Worm (Caenorhabditis elegans): ENCODE measurements around the gene spcs-2.
A peak's percentile ranks its signal among the peaks of the same experiment; 100 is the strongest.

Gene spcs-2

DNA sequence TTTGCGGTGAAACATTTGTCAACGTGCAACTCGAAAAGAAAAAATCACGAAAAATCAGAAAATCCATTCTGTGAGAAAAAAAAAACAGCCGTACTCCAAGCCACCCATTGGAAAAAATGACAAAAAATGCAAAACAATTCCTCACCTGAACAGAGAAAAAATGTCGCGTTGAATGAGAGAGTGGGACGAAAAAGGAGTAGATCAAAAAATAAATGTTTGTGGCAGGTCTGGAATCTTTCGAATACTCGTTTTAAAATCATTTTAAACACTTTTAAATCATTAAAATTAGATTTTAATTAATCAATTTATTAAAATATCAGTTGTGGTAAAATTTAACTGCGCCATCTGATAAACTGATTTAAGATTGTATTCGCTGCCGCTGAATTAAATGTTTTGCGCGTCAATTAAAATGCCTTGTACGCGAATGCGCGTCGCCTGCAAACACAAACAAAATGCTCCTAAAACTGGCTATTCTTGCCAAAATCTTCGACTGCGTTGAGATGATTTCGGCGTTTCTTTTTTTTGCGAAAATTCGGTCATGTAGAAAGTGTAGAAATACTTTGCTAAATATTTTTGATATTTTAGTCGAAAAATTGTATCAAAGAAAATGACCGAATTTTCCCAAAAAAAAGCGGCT is 4.7 kb upstream of the spcs-2 start, which contains the start of gene Y37D8A.6:
TSS of gene Y37D8A.6 (minus strand) at position 238 of the 637 bp plus-strand sequence.
- TF ChIP-seq cog-1 (tag; optimal IDR thresholded peaks at IDR 0.05), result no peak
- TF ChIP-seq med-1 (GFP tag; optimal IDR thresholded peaks at IDR 0.05; ENCODE audit: insufficient read depth), result no peak
- no peak for TF ChIP-seq klf-2 (GFP tag; conservative IDR thresholded peaks at IDR 0.05)
- no peak for TF ChIP-seq ztf-29 (GFP tag; IDR thresholded peaks at IDR 0.05)
- TF ChIP-seq flt-1 (GFP tag; IDR thresholded peaks at IDR 0.05), result no peak
- no peak for TF ChIP-seq tab-1 (GFP tag; IDR thresholded peaks at IDR 0.05)
- TF ChIP-seq T22C8.4 (GFP tag; IDR thresholded peaks at IDR 0.05), result no peak
- TF ChIP-seq ref-1 (GFP tag; conservative IDR thresholded peaks at IDR 0.05), result no peak
- TF ChIP-seq ztf-23 (GFP tag; IDR thresholded peaks at IDR 0.05), result no peak

DNA sequence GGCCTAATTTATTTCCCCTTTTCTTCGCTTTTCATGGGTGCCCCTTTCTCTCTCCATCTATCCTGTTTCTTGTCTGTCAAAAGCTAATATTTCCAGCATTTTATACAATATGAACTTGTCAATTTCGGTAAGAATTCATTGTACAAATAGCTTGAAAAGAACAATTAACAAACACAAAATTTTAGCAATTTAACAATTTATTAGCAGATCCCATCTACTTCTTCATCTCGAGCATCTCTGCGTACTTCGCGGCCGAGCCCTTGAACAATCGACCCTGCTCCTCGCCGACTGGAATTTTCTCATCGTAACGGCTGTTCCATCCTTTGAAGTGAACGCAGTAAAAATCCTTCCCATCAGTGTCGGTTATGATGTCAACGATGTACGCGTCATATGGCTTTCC is 822 bp downstream of the spcs-2 start:
- TF ChIP-seq cog-1 (tag; optimal IDR thresholded peaks at IDR 0.05) (no peak), ref-1 (GFP tag; conservative IDR thresholded peaks at IDR 0.05) (no peak), klf-2 (GFP tag; conservative IDR thresholded peaks at IDR 0.05) (no peak), T22C8.4 (GFP tag; IDR thresholded peaks at IDR 0.05) (no peak)

DNA sequence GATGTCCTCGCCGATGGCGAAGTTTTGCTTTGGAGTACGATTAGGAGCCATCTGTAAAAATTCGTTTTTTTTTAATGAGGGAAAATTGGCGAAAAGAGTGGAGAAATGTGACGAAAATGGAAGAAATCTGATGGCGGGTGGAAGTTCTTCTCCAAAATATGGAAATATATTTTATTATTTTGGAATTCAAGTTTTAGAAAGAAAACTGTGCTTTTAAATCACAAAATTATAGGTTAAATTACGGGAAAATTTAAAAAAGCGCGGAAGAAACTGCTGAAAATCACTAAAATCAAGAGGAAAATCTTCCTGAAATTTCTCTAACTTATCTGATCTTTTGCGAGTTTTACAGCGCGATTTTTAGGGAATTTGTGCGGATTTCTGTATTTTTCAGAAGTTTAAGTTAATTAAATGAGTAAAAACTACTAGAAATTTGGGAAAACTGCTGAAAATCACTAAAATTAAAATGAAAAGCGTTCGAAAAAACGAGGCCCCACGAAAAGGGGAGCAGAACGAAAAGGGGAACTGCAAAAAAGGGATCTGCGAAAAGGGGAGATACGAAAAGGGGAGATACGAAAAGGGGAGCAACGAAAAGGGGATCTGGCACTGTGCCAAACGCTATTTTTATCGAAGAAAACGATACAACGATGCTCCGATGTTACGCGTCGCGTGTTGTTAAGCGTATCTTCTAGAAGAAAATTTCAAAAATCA is 2.9 kb downstream of the spcs-2 start, which contains the start of the genes cec-7 and enu-3.5:
TSS of gene cec-7 (minus strand) at position 51 of the 708 bp plus-strand sequence.
TSS of gene enu-3.5 (plus strand) at position 670 of the 708 bp plus-strand sequence.
- TF ChIP-seq ztf-29 (GFP tag; IDR thresholded peaks at IDR 0.05) (no peak), klf-2 (GFP tag; conservative IDR thresholded peaks at IDR 0.05) (peak; percentile 59; the same call in 1 of the 2 replicates), ref-1 (GFP tag; conservative IDR thresholded peaks at IDR 0.05) (no peak), med-1 (GFP tag; optimal IDR thresholded peaks at IDR 0.05; ENCODE audit: insufficient read depth) (no peak), tab-1 (GFP tag; IDR thresholded peaks at IDR 0.05) (no peak), flt-1 (GFP tag; IDR thresholded peaks at IDR 0.05) (0 out of 2 replicates have a peak, but pooled peaks have one; percentile 9), ztf-23 (GFP tag; IDR thresholded peaks at IDR 0.05) (0 out of 2 replicates have a peak, but pooled peaks have one; percentile 36), cog-1 (tag; optimal IDR thresholded peaks at IDR 0.05) (no peak), T22C8.4 (GFP tag; IDR thresholded peaks at IDR 0.05) (no peak)

DNA sequence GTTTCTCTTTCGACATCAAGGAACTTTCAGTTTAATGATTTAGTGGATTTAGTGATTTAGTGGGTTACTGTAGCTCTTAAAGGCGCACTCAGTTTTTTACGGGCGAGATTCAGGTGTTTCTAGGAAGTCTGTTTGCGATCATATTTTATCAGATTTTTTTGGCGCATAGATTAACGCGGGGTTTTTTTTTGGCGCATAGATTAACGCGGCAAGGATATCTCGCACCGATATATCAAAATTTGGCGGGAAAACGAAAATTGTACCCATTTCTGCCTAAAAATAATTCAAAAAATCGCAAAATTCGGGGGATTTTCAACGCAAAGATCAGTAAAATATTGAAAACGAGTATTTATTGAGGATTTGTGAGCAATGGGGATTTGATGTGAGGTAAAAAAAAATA is 5.9 kb downstream of the spcs-2 start:
- TF ChIP-seq cog-1 (tag; optimal IDR thresholded peaks at IDR 0.05) (no peak), med-1 (GFP tag; optimal IDR thresholded peaks at IDR 0.05; ENCODE audit: insufficient read depth) (no peak), T22C8.4 (GFP tag; IDR thresholded peaks at IDR 0.05) (no peak), tab-1 (GFP tag; IDR thresholded peaks at IDR 0.05) (no peak), ref-1 (GFP tag; conservative IDR thresholded peaks at IDR 0.05) (no peak)

DNA sequence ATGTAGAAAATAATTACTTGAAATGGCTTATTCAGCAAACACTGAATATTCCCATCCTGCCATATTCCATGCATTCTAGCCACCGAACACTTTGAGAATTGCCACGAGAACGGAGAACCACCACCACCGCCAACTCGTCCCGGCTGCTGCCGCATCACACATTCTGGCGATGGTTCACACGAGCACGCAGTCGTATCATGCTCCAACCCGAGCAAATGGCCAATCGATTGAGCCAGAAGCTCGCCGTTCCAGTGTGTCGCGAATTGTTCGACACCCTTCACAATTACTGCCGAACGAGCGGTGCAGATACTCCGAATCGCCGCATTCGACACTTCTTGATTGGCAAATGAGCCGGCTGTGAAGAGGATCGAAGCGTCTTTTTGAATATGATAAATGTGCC is 10.3 kb downstream of the spcs-2 start:
- no peak for TF ChIP-seq ref-1 (GFP tag; conservative IDR thresholded peaks at IDR 0.05)
- TF ChIP-seq ztf-29 (GFP tag; IDR thresholded peaks at IDR 0.05), result no peak
- no peak for TF ChIP-seq cog-1 (tag; optimal IDR thresholded peaks at IDR 0.05)
- TF ChIP-seq med-1 (GFP tag; optimal IDR thresholded peaks at IDR 0.05; ENCODE audit: insufficient read depth), result no peak
- no peak for TF ChIP-seq T22C8.4 (GFP tag; IDR thresholded peaks at IDR 0.05)
- no peak for TF ChIP-seq ztf-23 (GFP tag; IDR thresholded peaks at IDR 0.05)
- no peak for TF ChIP-seq klf-2 (GFP tag; conservative IDR thresholded peaks at IDR 0.05)
- no peak for TF ChIP-seq flt-1 (GFP tag; IDR thresholded peaks at IDR 0.05)
- TF ChIP-seq tab-1 (GFP tag; IDR thresholded peaks at IDR 0.05), result no peak

DNA sequence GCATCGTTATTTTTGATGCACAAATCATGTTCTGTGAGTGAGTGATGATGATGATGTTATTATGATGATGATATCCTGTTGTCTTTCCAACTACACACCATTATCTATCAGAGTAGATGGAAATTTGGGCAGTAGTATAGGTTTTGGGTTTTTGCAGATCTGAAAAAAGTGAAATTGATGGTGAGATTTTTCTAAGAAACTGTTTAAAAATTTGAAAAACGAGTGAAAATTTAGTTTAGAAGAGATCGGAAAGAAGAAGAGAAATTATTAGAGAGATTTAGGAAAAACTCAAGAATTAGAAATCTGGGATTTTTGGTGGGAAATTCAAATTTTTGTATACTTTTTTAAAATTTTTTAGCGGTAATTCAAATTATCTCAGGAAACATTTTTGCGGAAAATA is 16.7 kb downstream of the spcs-2 start, which contains the start of the genes Y37D8A.29 and unc-71:
TSS of gene Y37D8A.29 (minus strand) at position 101 of the 400 bp plus-strand sequence.
TSS of gene unc-71 (minus strand) at position 159 of the 400 bp plus-strand sequence.
- no peak for TF ChIP-seq klf-2 (GFP tag; conservative IDR thresholded peaks at IDR 0.05)
- TF ChIP-seq ztf-29 (GFP tag; IDR thresholded peaks at IDR 0.05), result no peak
- no peak for TF ChIP-seq med-1 (GFP tag; optimal IDR thresholded peaks at IDR 0.05; ENCODE audit: insufficient read depth)
- TF ChIP-seq flt-1 (GFP tag; IDR thresholded peaks at IDR 0.05), result no peak
- TF ChIP-seq T22C8.4 (GFP tag; IDR thresholded peaks at IDR 0.05), result no peak
- TF ChIP-seq tab-1 (GFP tag; IDR thresholded peaks at IDR 0.05), result no peak
- no peak for TF ChIP-seq ztf-23 (GFP tag; IDR thresholded peaks at IDR 0.05)
- TF ChIP-seq ref-1 (GFP tag; conservative IDR thresholded peaks at IDR 0.05), result no peak
- TF ChIP-seq cog-1 (tag; optimal IDR thresholded peaks at IDR 0.05), result no peak

DNA sequence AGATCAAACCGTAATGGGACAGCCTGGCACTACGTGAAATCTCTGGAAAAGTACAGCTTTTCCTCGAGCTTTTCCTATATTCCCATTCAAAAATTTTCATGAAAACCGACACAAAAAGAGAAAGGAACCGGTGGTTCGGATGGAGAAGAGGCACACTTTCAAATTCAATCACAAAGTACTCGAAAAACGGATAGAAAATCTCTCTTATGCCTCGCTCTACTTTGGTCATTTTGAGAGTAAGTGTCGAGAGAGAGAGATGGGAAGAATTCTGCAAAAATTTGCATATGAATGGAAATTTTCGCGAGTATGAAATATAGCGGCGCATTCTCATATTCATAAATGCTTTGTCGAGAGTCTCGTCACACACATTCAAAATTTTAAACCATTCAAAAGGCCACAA is 17.9 kb downstream of the spcs-2 start:
- no peak for TF ChIP-seq ref-1 (GFP tag; conservative IDR thresholded peaks at IDR 0.05)
- TF ChIP-seq ztf-29 (GFP tag; IDR thresholded peaks at IDR 0.05), result no peak
- no peak for TF ChIP-seq tab-1 (GFP tag; IDR thresholded peaks at IDR 0.05)
- TF ChIP-seq flt-1 (GFP tag; IDR thresholded peaks at IDR 0.05), result no peak
- TF ChIP-seq med-1 (GFP tag; optimal IDR thresholded peaks at IDR 0.05; ENCODE audit: insufficient read depth), result no peak
- TF ChIP-seq cog-1 (tag; optimal IDR thresholded peaks at IDR 0.05), result no peak
- no peak for TF ChIP-seq klf-2 (GFP tag; conservative IDR thresholded peaks at IDR 0.05)
- no peak for TF ChIP-seq ztf-23 (GFP tag; IDR thresholded peaks at IDR 0.05)
- TF ChIP-seq T22C8.4 (GFP tag; IDR thresholded peaks at IDR 0.05), result no peak

DNA sequence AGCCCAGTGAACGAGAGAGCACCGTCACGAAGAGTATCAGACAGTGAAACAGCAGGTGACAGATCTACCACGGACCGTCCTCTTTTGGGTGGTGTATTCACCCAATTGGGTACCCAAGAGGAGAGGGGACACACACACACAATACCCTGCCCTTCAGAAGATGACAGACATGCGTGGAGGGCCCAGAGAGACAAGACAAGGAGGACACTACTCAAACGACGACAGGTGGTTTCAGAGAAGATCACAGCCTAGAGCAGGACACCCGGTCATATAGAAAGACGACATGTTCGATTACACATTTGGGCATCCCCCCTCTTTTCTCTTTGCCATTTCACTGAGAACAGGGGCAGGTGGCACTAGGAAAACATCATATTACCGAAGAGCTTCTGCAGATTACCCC is 19.4 kb downstream of the spcs-2 start:
- no peak for TF ChIP-seq ztf-23 (GFP tag; IDR thresholded peaks at IDR 0.05)
- no peak for TF ChIP-seq ztf-29 (GFP tag; IDR thresholded peaks at IDR 0.05)
- peak; percentile 5 for TF ChIP-seq cog-1 (tag; optimal IDR thresholded peaks at IDR 0.05)
- no peak for TF ChIP-seq tab-1 (GFP tag; IDR thresholded peaks at IDR 0.05)
- TF ChIP-seq klf-2 (GFP tag; conservative IDR thresholded peaks at IDR 0.05), result no peak
- TF ChIP-seq ref-1 (GFP tag; conservative IDR thresholded peaks at IDR 0.05), result no peak; the same call in 1 of the 2 replicates
- TF ChIP-seq med-1 (GFP tag; optimal IDR thresholded peaks at IDR 0.05; ENCODE audit: insufficient read depth), result no peak
- TF ChIP-seq flt-1 (GFP tag; IDR thresholded peaks at IDR 0.05), result 0 out of 2 replicates have a peak, but pooled peaks have one; percentile 58
- TF ChIP-seq T22C8.4 (GFP tag; IDR thresholded peaks at IDR 0.05), result no peak

DNA sequence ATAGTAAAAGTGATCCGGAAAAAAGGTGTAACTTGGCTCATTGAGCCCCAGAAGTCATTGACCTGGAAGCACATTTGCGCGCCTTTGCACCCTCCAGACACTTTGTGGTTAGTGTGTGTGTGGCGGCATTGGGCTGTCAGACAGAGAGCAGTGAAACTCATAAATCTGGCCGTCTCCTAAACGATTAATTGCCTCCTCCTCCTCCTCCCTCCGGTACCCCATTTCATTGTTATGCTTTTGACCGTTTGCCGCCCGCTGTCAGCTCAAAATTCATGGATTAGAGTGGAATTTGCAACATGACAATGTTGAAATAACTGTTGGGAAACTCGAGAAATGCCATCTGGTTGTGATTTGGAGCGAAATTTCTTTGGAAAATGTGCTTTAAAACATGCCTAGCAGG is 29.2 kb downstream of the spcs-2 start:
- TF ChIP-seq flt-1 (GFP tag; IDR thresholded peaks at IDR 0.05) (no peak), ref-1 (GFP tag; conservative IDR thresholded peaks at IDR 0.05) (no peak), klf-2 (GFP tag; conservative IDR thresholded peaks at IDR 0.05) (no peak), med-1 (GFP tag; optimal IDR thresholded peaks at IDR 0.05; ENCODE audit: insufficient read depth) (no peak), cog-1 (tag; optimal IDR thresholded peaks at IDR 0.05) (no peak), tab-1 (GFP tag; IDR thresholded peaks at IDR 0.05) (no peak), ztf-23 (GFP tag; IDR thresholded peaks at IDR 0.05) (no peak)
